Fruit fly (Drosophila melanogaster) whole organism, embryonic: Measurements from ENCODE around the gene CG32425.
A peak's percentile ranks its signal among the peaks of the same experiment; 100 is the strongest.

Experiments used
- Adf1 ChIP-seq: fragments of 200-800 bp; sonication (Bioruptor generic); IDR thresholded peaks from 2 replicates; pipeline ENCODE4 v1.3.6; 2022; ENCODE audit warnings: missing biosample characterization, missing genetic modification characterization
- Aef1 ChIP-seq: fragments of 200-800 bp; sonication (Bioruptor generic); IDR thresholded peaks from 3 replicates; pipeline ENCODE4 v1.3.6; 2022; ENCODE audit warnings: missing biosample characterization, missing genetic modification characterization
- BEAF-32 ChIP-seq: fragments of 200-800 bp; sonication (Bioruptor generic); optimal IDR thresholded peaks from 3 replicates; lab custom pipeline; 2017; ENCODE audit warnings: missing biosample characterization, missing genetic modification characterization, mild to moderate bottlenecking, moderate library complexity, missing genetic modification reagents
- Bgb ChIP-seq: fragments of 200-800 bp; sonication (Bioruptor generic); IDR thresholded peaks from 2 replicates; pipeline ENCODE4 v1.3.6; 2022; ENCODE audit warnings: missing biosample characterization, missing genetic modification characterization; ENCODE audit not compliant: partially characterized antibody
- Blimp-1 ChIP-seq: fragments of 200-800 bp; sonication (Bioruptor generic); optimal IDR thresholded peaks from 3 replicates; lab custom pipeline; 2018; ENCODE audit warnings: missing biosample characterization, missing genetic modification characterization, mild to moderate bottlenecking, moderate library complexity, missing genetic modification reagents
- CG10959 ChIP-seq: fragments of 200-800 bp; sonication (Bioruptor generic); IDR thresholded peaks from 2 replicates; pipeline ENCODE4 v1.3.6; 2022; ENCODE audit warnings: missing biosample characterization, missing genetic modification characterization
- CG12391 ChIP-seq: fragments of 200-800 bp; sonication (Bioruptor generic); optimal IDR thresholded peaks from 3 replicates; lab custom pipeline; 2018; ENCODE audit warnings: missing biosample characterization, mild to moderate bottlenecking, missing genetic modification characterization, moderate library complexity
- CG13894 ChIP-seq: fragments of 200-800 bp; sonication (Bioruptor generic); optimal IDR thresholded peaks from 3 replicates; lab custom pipeline; 2018; ENCODE audit warnings: missing biosample characterization, mild to moderate bottlenecking, missing genetic modification characterization, moderate library complexity
- CG14667 ChIP-seq: fragments of 200-800 bp; sonication (Bioruptor generic); IDR thresholded peaks from 2 replicates; pipeline ENCODE4 v1.3.6; 2022; ENCODE audit warnings: missing biosample characterization, missing genetic modification characterization
- CG14710 ChIP-seq: fragments of 200-800 bp; sonication (Bioruptor generic); optimal IDR thresholded peaks from 3 replicates; lab custom pipeline; 2019; ENCODE audit warnings: missing biosample characterization, mild to moderate bottlenecking, missing genetic modification characterization, moderate library complexity
- CG17328 ChIP-seq: fragments of 200-800 bp; sonication (Bioruptor generic); IDR thresholded peaks from 2 replicates; pipeline ENCODE4 v1.3.6; 2022; ENCODE audit warnings: missing biosample characterization, missing genetic modification characterization
- CG2116 ChIP-seq: fragments of 200-800 bp; sonication (Bioruptor generic); optimal IDR thresholded peaks from 3 replicates; lab custom pipeline; 2018; ENCODE audit warnings: missing biosample characterization, mild to moderate bottlenecking, missing genetic modification characterization
- CG2120 ChIP-seq: fragments of 200-800 bp; sonication (Bioruptor generic); optimal IDR thresholded peaks from 3 replicates; lab custom pipeline; 2016; ENCODE audit warnings: missing biosample characterization, missing genetic modification characterization
- CG2199 ChIP-seq: fragments of 200-800 bp; sonication (Bioruptor generic); IDR thresholded peaks from 3 replicates; pipeline ENCODE4 v1.3.6; 2022; ENCODE audit warnings: missing biosample characterization, missing genetic modification characterization
- CG3065 ChIP-seq: fragments of 200-800 bp; sonication (Bioruptor generic); optimal IDR thresholded peaks from 2 replicates; lab custom pipeline; 2016; ENCODE audit warnings: missing biosample characterization, missing genetic modification characterization
- CG3407 ChIP-seq: fragments of 200-800 bp; sonication (Bioruptor generic); optimal IDR thresholded peaks from 2 replicates; lab custom pipeline; 2018; ENCODE audit warnings: missing biosample characterization, mild to moderate bottlenecking, missing genetic modification characterization
- CG3726 ChIP-seq: fragments of 200-800 bp; sonication (Bioruptor generic); IDR thresholded peaks from 3 replicates; pipeline ENCODE4, ENCODE4 v1.3.6; 2022; ENCODE audit warnings: missing biosample characterization, missing genetic modification characterization
- CG43689 ChIP-seq: fragments of 200-800 bp; sonication (Bioruptor generic); IDR thresholded peaks from 2 replicates; pipeline ENCODE4 v1.3.6; 2022; ENCODE audit warnings: missing biosample characterization, missing genetic modification characterization
- CG7745 ChIP-seq: fragments of 200-800 bp; sonication (Bioruptor generic); optimal IDR thresholded peaks from 2 replicates; lab custom pipeline; 2018; ENCODE audit warnings: missing biosample characterization, mild to moderate bottlenecking, missing genetic modification characterization, moderate library complexity
- CG8765 ChIP-seq: fragments of 200-800 bp; sonication (Bioruptor generic); IDR thresholded peaks from 2 replicates; pipeline ENCODE4 v1.3.6; 2022; ENCODE audit warnings: missing biosample characterization, missing genetic modification characterization
- CG9437 ChIP-seq: fragments of 200-800 bp; sonication (Bioruptor generic); optimal IDR thresholded peaks from 2 replicates; lab custom pipeline; 2018; ENCODE audit warnings: missing biosample characterization, mild to moderate bottlenecking, missing genetic modification characterization
- GATAe ChIP-seq: fragments of 200-800 bp; sonication (Bioruptor generic); conservative IDR thresholded peaks from 2 replicates; pipeline ENCODE4 v1.3.6; 2022; ENCODE audit warnings: missing biosample characterization, missing genetic modification characterization
- H15 ChIP-seq: fragments of 200-800 bp; sonication (Bioruptor generic); IDR thresholded peaks from 3 replicates; pipeline ENCODE4 v1.3.6; 2022; ENCODE audit warnings: missing biosample characterization, missing genetic modification characterization
- Hr39 ChIP-seq: fragments of >200 bp; optimal IDR thresholded peaks from 2 replicates; lab custom pipeline; 2017
- MESR4 ChIP-seq: fragments of 200-800 bp; sonication (Bioruptor generic); optimal IDR thresholded peaks from 2 replicates; lab custom pipeline; 2018; ENCODE audit warnings: missing biosample characterization, mild to moderate bottlenecking, missing genetic modification characterization, moderate library complexity
- Meics ChIP-seq: fragments of 200-800 bp; sonication (Bioruptor generic); optimal IDR thresholded peaks from 2 replicates; lab custom pipeline; 2017; ENCODE audit warnings: missing biosample characterization, mild to moderate bottlenecking, missing genetic modification characterization
- NFAT ChIP-seq: fragments of 200-800 bp; sonication (Bioruptor generic); IDR thresholded peaks from 2 replicates; pipeline ENCODE4 v1.3.6; 2022; ENCODE audit warnings: missing biosample characterization, missing genetic modification characterization
- Nf-YC ChIP-seq: fragments of 200-800 bp; optimal IDR thresholded peaks from 3 replicates; lab custom pipeline; 2019; ENCODE audit warnings: missing biosample characterization, mild to moderate bottlenecking, missing genetic modification characterization, moderate library complexity
- PHDP ChIP-seq: fragments of 200-800 bp; sonication (Bioruptor generic); optimal IDR thresholded peaks from 3 replicates; lab custom pipeline; 2018; ENCODE audit warnings: missing biosample characterization, mild to moderate bottlenecking, missing genetic modification characterization, moderate library complexity
- Rfx ChIP-seq: fragments of 200-800 bp; sonication (Bioruptor generic); IDR thresholded peaks from 2 replicates; pipeline ENCODE4 v1.3.6; 2022; ENCODE audit warnings: missing biosample characterization, missing genetic modification characterization
- Sry-β ChIP-seq: fragments of 200-800 bp; sonication (Bioruptor generic); optimal IDR thresholded peaks from 2 replicates; lab custom pipeline; 2018; ENCODE audit warnings: missing biosample characterization, mild to moderate bottlenecking, missing genetic modification characterization, moderate library complexity
- Taf1 ChIP-seq: fragments of 200-800 bp; sonication (Bioruptor generic); IDR thresholded peaks from 2 replicates; pipeline ENCODE4 v1.3.6; 2022; ENCODE audit warnings: missing biosample characterization, missing genetic modification characterization
- Xbp1 ChIP-seq: fragments of 200-800 bp; sonication (Bioruptor generic); optimal IDR thresholded peaks from 3 replicates; lab custom pipeline; 2016; ENCODE audit warnings: missing biosample characterization, mild to moderate bottlenecking, missing genetic modification characterization
- aop ChIP-seq: fragments of 200-800 bp; sonication (Bioruptor generic); IDR thresholded peaks from 2 replicates; pipeline ENCODE4 v1.3.6; 2022; ENCODE audit warnings: missing biosample characterization, missing genetic modification characterization
- btn ChIP-seq: fragments of 200-800 bp; sonication (Bioruptor generic); optimal IDR thresholded peaks from 2 replicates; lab custom pipeline; 2016; ENCODE audit warnings: missing biosample characterization, missing genetic modification characterization
- chif ChIP-seq, 2 experiments: fragments of 200-800 bp; sonication (Bioruptor generic); optimal IDR thresholded peaks; 3 replicates each; lab custom pipeline; 2016; ENCODE audit warnings: missing biosample characterization in 2 of 2, missing genetic modification characterization in 2 of 2
- croc ChIP-seq: fragments of 200-800 bp; sonication (Bioruptor generic); conservative IDR thresholded peaks from 3 replicates; pipeline ENCODE4 v1.3.6; 2022; ENCODE audit warnings: missing biosample characterization, missing genetic modification characterization
- danr ChIP-seq: fragments of 200-800 bp; sonication (Bioruptor generic); IDR thresholded peaks from 2 replicates; pipeline ENCODE4 v1.3.6; 2022; ENCODE audit warnings: missing biosample characterization, missing genetic modification characterization
- disco-r ChIP-seq: fragments of 200-800 bp; sonication (Bioruptor generic); optimal IDR thresholded peaks from 2 replicates; lab custom pipeline; 2016; ENCODE audit warnings: missing biosample characterization, missing genetic modification characterization
- hb ChIP-seq: fragments of 200-800 bp; sonication (Bioruptor generic); IDR thresholded peaks from 3 replicates; pipeline ENCODE4 v1.3.6; 2022; ENCODE audit warnings: missing biosample characterization, missing genetic modification characterization; ENCODE audit not compliant: partially characterized antibody
- hbn ChIP-seq: fragments of 200-800 bp; sonication (Bioruptor generic); IDR thresholded peaks from 2 replicates; pipeline ENCODE4 v1.3.6; 2022; ENCODE audit warnings: missing biosample characterization, missing genetic modification characterization; ENCODE audit not compliant: partially characterized antibody
- jigr1 ChIP-seq: fragments of 200-800 bp; sonication (Bioruptor generic); IDR thresholded peaks from 3 replicates; pipeline ENCODE4 v1.3.6; 2022; ENCODE audit warnings: missing biosample characterization, missing genetic modification characterization
- kay ChIP-seq: fragments of 200-800 bp; sonication (Bioruptor generic); optimal IDR thresholded peaks from 2 replicates; lab custom pipeline; 2016; ENCODE audit warnings: missing biosample characterization, missing genetic modification characterization
- mam ChIP-seq: fragments of 200-800 bp; sonication (Bioruptor generic); optimal IDR thresholded peaks from 3 replicates; lab custom pipeline; 2016; ENCODE audit warnings: missing biosample characterization, missing genetic modification characterization
- oc ChIP-seq: fragments of 200-800 bp; sonication (Bioruptor generic); optimal IDR thresholded peaks from 2 replicates; lab custom pipeline; 2018; ENCODE audit warnings: missing biosample characterization, mild to moderate bottlenecking, missing genetic modification characterization, moderate library complexity
- pb ChIP-seq: fragments of 200-800 bp; sonication (Bioruptor generic); optimal IDR thresholded peaks from 3 replicates; lab custom pipeline; 2016; ENCODE audit warnings: missing biosample characterization, missing genetic modification characterization
- pzg ChIP-seq: fragments of 200-800 bp; sonication (Bioruptor generic); optimal IDR thresholded peaks from 3 replicates; lab custom pipeline; 2018; ENCODE audit warnings: missing biosample characterization, mild to moderate bottlenecking, missing genetic modification characterization, moderate library complexity
- tup ChIP-seq: fragments of 200-800 bp; sonication (Bioruptor generic); optimal IDR thresholded peaks from 2 replicates; lab custom pipeline; 2016; ENCODE audit warnings: missing biosample characterization, mild to moderate bottlenecking, missing genetic modification characterization, moderate library complexity
- twi ChIP-seq: fragments of 200-800 bp; optimal IDR thresholded peaks from 2 replicates; lab custom pipeline; 2019; ENCODE audit warnings: missing biosample characterization, mild to moderate bottlenecking, missing genetic modification characterization, moderate library complexity
- wor ChIP-seq: fragments of 200-800 bp; sonication (Bioruptor generic); IDR thresholded peaks from 2 replicates; pipeline ENCODE4 v1.3.6; 2022; ENCODE audit warnings: missing biosample characterization, missing genetic modification characterization

The CG32425 gene

DNA sequence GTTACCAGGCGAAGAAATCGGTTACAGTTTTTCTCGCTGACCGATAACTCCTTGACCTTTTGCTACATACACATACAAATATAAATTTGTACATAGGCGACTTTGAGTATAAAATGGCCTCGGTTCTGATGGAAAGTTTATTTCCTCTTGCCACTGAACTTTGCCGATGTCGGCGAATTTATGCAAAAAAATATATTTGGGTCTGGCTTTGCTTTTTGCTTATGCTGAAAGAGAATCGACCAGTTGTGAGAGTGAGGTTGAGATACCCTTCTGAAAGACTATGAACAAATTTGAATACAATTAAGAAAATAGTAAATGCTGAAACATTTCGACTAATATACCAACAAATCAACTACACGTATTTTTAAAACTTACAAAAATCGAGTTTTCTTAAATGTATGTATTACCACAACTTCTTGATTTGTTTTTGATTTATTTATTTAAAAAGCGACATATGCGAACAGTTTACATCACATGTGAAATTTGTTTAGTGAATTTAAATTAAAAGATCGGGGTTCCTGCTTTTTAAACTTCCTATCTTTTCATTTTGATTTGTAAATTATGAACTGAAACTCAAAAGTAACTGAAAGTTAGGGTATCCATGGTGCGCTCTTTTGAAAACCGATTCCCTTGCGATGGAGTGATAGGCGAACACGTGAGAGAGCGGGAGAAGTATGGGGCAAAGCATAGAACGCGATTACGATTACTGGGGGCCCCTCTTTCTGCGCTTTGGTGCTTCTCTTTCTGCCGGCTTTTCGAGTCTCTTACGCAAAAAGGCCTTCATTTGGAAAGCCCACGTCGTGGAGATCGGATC is 12.2 kb downstream of the CG32425 start (continued):
- TF ChIP-seq CG2116 (GFP tag; lab: Kevin White, UChicago) (peak; percentile 33), jigr1 (GFP tag; lab: Robert Waterston, UW) (no peak), CG8765 (GFP tag; lab: Robert Waterston, UW) (no peak), btn (peak; percentile 27), wor (GFP tag; lab: Robert Waterston, UW) (no peak), CG14710 (tag; lab: Kevin White, UChicago) (peak; percentile 78), CG10959 (GFP tag; lab: Robert Waterston, UW) (no peak), Bgb (GFP tag; lab: Robert Waterston, UW) (no peak), croc (peak; percentile 21; the same call in 1 of the 3 replicates), chif (GFP tag; optimal IDR thresholded peaks at IDR 0.05; lab: Kevin White, UChicago) (peak; percentile 57 to 67), hb (GFP tag; lab: Robert Waterston, UW) (no peak), CG43689 (GFP tag; lab: Robert Waterston, UW) (no peak), tup (no peak), mam (GFP tag; lab: Kevin White, UChicago) (peak; percentile 64), aop (GFP tag; lab: Robert Waterston, UW) (no peak), CG7745 (tag; lab: Kevin White, UChicago) (no peak), PHDP (tag; lab: Kevin White, UChicago) (peak; percentile 81), CG13894 (tag; lab: Kevin White, UChicago) (peak; percentile 55), pzg (GFP tag; lab: Kevin White, UChicago) (no peak), disco-r (GFP tag; lab: Kevin White, UChicago) (peak; percentile 55), Meics (GFP tag; lab: Kevin White, UChicago) (peak; percentile 91), Sry-β (no peak), H15 (GFP tag; lab: Robert Waterston, UW) (no peak), CG17328 (GFP tag; lab: Robert Waterston, UW) (peak; percentile 25; the same call in 1 of the 2 replicates), CG14667 (GFP tag; lab: Robert Waterston, UW) (no peak), GATAe (GFP tag; lab: Robert Waterston, UW) (no peak), CG3726 (GFP tag; lab: Robert Waterston, UW) (no peak), Taf1 (GFP tag; lab: Robert Waterston, UW) (no peak), NFAT (peak; percentile 19; the same call in 1 of the 2 replicates), hbn (GFP tag; lab: Robert Waterston, UW) (no peak), MESR4 (no peak), CG2120 (GFP tag; lab: Kevin White, UChicago) (peak; percentile 90), Rfx (GFP tag; lab: Robert Waterston, UW) (no peak; the same call in none of the 2 replicates), CG9437 (GFP tag; lab: Kevin White, UChicago) (peak; percentile 88), Nf-YC (tag; lab: Kevin White, UChicago) (peak; percentile 75), CG12391 (tag; lab: Kevin White, UChicago) (peak; percentile 84), Hr39 (no peak), CG3407 (GFP tag; lab: Kevin White, UChicago) (peak; percentile 55), danr (no peak), CG2199 (no peak), oc (peak; percentile 38), pb (GFP tag; lab: Kevin White, UChicago) (peak; percentile 20), BEAF-32 (GFP tag; lab: Kevin White, UChicago) (no peak), twi (tag; lab: Kevin White, UChicago) (peak; percentile 64), Adf1 (GFP tag; lab: Robert Waterston, UW) (no peak), Blimp-1 (peak; percentile 65), kay (GFP tag; lab: Kevin White, UChicago) (no peak), Aef1 (GFP tag; lab: Robert Waterston, UW) (no peak; the same call in 2 of the 3 replicates), CG3065 (peak; percentile 21), Xbp1 (GFP tag; lab: Kevin White, UChicago) (peak; percentile 75)
